Fruit fly (Drosophila melanogaster) whole organism, pupa: ENCODE data around the gene CG18265.

Source experiments
- CG10348 ChIP-seq: fragments of 200-800 bp; sonication (Bioruptor generic); IDR thresholded peaks from 2 replicates; pipeline ENCODE4 v1.3.6; 2022; ENCODE audit warnings: missing biosample characterization, missing genetic modification characterization
- CG12605 ChIP-seq: fragments of 200-800 bp; sonication (Bioruptor generic); IDR thresholded peaks from 2 replicates; pipeline ENCODE4 v1.3.6; 2022; ENCODE audit warnings: missing biosample characterization, missing genetic modification characterization
- CG14655 ChIP-seq: fragments of 200-800 bp; sonication (Bioruptor generic); optimal IDR thresholded peaks from 3 replicates; lab custom pipeline; 2017; ENCODE audit warnings: mild to moderate bottlenecking, missing biosample characterization, missing genetic modification reagents, missing genetic modification characterization
- CG15710 ChIP-seq: fragments of 200-800 bp; sonication (Bioruptor generic); optimal IDR thresholded peaks from 2 replicates; lab custom pipeline; 2018; ENCODE audit warnings: missing biosample characterization, mild to moderate bottlenecking, missing genetic modification characterization, moderate library complexity
- CG17806 ChIP-seq: fragments of 200-800 bp; sonication (Bioruptor generic); optimal IDR thresholded peaks from 2 replicates; lab custom pipeline; 2018; ENCODE audit warnings: missing biosample characterization, mild to moderate bottlenecking, missing genetic modification characterization, moderate library complexity
- CG34367 ChIP-seq: fragments of 200-800 bp; sonication (Bioruptor generic); optimal IDR thresholded peaks from 2 replicates; lab custom pipeline; 2018; ENCODE audit warnings: missing biosample characterization, mild to moderate bottlenecking, missing genetic modification characterization
- CG4496 ChIP-seq: fragments of 200-800 bp; sonication (Bioruptor generic); IDR thresholded peaks from 3 replicates; pipeline ENCODE4 v1.3.6; 2022; ENCODE audit warnings: missing biosample characterization, missing genetic modification characterization
- CG8301 ChIP-seq: fragments of 200-800 bp; sonication (Bioruptor generic); optimal IDR thresholded peaks from 2 replicates; lab custom pipeline; 2018; ENCODE audit warnings: missing biosample characterization, mild to moderate bottlenecking, missing genetic modification characterization
- D1 ChIP-seq: fragments of 200-800 bp; sonication (Bioruptor generic); optimal IDR thresholded peaks from 2 replicates; lab custom pipeline; 2018; ENCODE audit warnings: missing biosample characterization, mild to moderate bottlenecking, missing genetic modification characterization, moderate library complexity
- EcR ChIP-seq: fragments of 200-800 bp; sonication (Bioruptor generic); optimal IDR thresholded peaks from 3 replicates; lab custom pipeline; 2019; ENCODE audit warnings: missing biosample characterization, missing genetic modification characterization, mild to moderate bottlenecking, moderate library complexity, missing genetic modification reagents
- Pif1B ChIP-seq: fragments of 200-800 bp; sonication (Bioruptor generic); optimal IDR thresholded peaks from 3 replicates; lab custom pipeline; 2016; ENCODE audit warnings: missing biosample characterization, missing genetic modification characterization
- Snoo ChIP-seq: fragments of 200-800 bp; sonication (Bioruptor generic); optimal IDR thresholded peaks from 3 replicates; lab custom pipeline; 2017; ENCODE audit warnings: missing biosample characterization, mild to moderate bottlenecking, missing genetic modification characterization, inconsistent platforms
- gl ChIP-seq: fragments of 200-800 bp; sonication (Bioruptor generic); optimal IDR thresholded peaks from 2 replicates; lab custom pipeline; 2018; ENCODE audit warnings: missing biosample characterization, mild to moderate bottlenecking, missing genetic modification characterization
- rn ChIP-seq: fragments of 200-800 bp; sonication (Bioruptor generic); IDR thresholded peaks from 2 replicates; pipeline ENCODE4 v1.3.6; 2022; ENCODE audit warnings: missing biosample characterization, missing genetic modification characterization

- TF ChIP-seq D1 (no peak), CG34367 (no peak), Pif1B (GFP tag; lab: Kevin White, UChicago) (no peak), CG12605 (no peak), Snoo (no peak), CG4496 (GFP tag; lab: Robert Waterston, UW) (no peak), CG10348 (GFP tag; lab: Robert Waterston, UW) (no peak), CG14655 (no peak), CG8301 (tag; lab: Kevin White, UChicago) (no peak), EcR (GFP tag; lab: Kevin White, UChicago) (no peak), gl (tag; lab: Kevin White, UChicago) (no peak), rn (GFP tag; lab: Robert Waterston, UW) (no peak), CG15710 (tag; lab: Kevin White, UChicago) (no peak), CG17806 (tag; lab: Kevin White, UChicago) (no peak)
Measured at dm6 chr3L:17412146-17412545, 27.1 kb upstream of the CG18265 start.
